Worm (Caenorhabditis elegans) whole organism, L1 larva: ENCODE measurements around the gene dars-2.

ENCODE experiments used
- C04F5.9 ChIP-seq: sonication (generic microtip); optimal IDR thresholded peaks from 2 replicates; lab custom pipeline; 2016; ENCODE audit warnings: missing genetic modification characterization, missing compliant biosample characterization
- C16A3.4 ChIP-seq: fragments of 150-350 bp; optimal IDR thresholded peaks from 2 replicates; lab custom pipeline; 2014; ENCODE audit warnings: missing biosample characterization, missing genetic modification characterization
- F16B12.6 ChIP-seq: fragments of 150-350 bp; optimal IDR thresholded peaks from 2 replicates; lab custom pipeline; 2014; ENCODE audit warnings: missing biosample characterization, missing genetic modification characterization
- aha-1 ChIP-seq: fragments of 150-350 bp; optimal IDR thresholded peaks from 2 replicates; lab custom pipeline; 2014; ENCODE audit warnings: missing biosample characterization, missing genetic modification characterization
- ama-1 ChIP-seq: fragments of 150-350 bp; optimal IDR thresholded peaks from 2 replicates; lab custom pipeline; 2014
- blmp-1 ChIP-seq: fragments of 150-350 bp; optimal IDR thresholded peaks from 2 replicates; lab custom pipeline; 2014; ENCODE audit warnings: missing biosample characterization, missing genetic modification characterization
- ceh-63 ChIP-seq: fragments of 200-800 bp; sonication (Bioruptor generic); optimal IDR thresholded peaks from 2 replicates; lab custom pipeline; 2018; ENCODE audit warnings: mild to moderate bottlenecking, missing genetic modification characterization, missing compliant biosample characterization
- ces-1 ChIP-seq: fragments of 150-350 bp; optimal IDR thresholded peaks from 2 replicates; lab custom pipeline; 2014; ENCODE audit warnings: missing biosample characterization, missing genetic modification reagents, missing genetic modification characterization
- dpl-1 ChIP-seq, 3 experiments: fragments of 150-350 bp in 2 of 3; sonication (generic microtip) in 1 of 3; optimal IDR thresholded peaks; 2 replicates each; lab custom pipeline; 2014 to 2017; ENCODE audit warnings: missing biosample characterization in 3 of 3, missing genetic modification characterization in 3 of 3, missing genetic modification reagents in 3 of 3
- efl-1 ChIP-seq, 4 experiments: fragments of 150-350 bp; optimal IDR thresholded peaks in 3 of 4; peaks in 1 of 4; 1 replicate in 1 of 4; 2 replicates in 3 of 4; lab custom pipeline; 2014; ENCODE audit warnings: missing biosample characterization in 2 of 4, missing genetic modification characterization in 2 of 4, missing genetic modification reagents in 2 of 4
- efl-3 ChIP-seq: fragments of 200-800 bp; sonication (Bioruptor generic); optimal IDR thresholded peaks from 2 replicates; lab custom pipeline; 2018; ENCODE audit warnings: mild to moderate bottlenecking, missing genetic modification characterization, missing compliant biosample characterization
- egl-27 ChIP-seq, 2 experiments: fragments of 150-350 bp in 1 of 2; sonication (generic microtip); optimal IDR thresholded peaks; 3 replicates each; lab custom pipeline; 2017 to 2018; ENCODE audit warnings: missing biosample characterization in 2 of 2, missing genetic modification characterization in 2 of 2, missing genetic modification reagents in 2 of 2
- elt-3 ChIP-seq, 6 experiments: fragments of 150-350 bp in 1 of 6; sonication (generic microtip); optimal IDR thresholded peaks; 2 replicates each; lab custom pipeline; 2017 to 2018; ENCODE audit warnings: missing biosample characterization in 6 of 6, missing genetic modification characterization in 6 of 6, inconsistent platforms in 1 of 6
- fkh-10 ChIP-seq: sonication (generic microtip); optimal IDR thresholded peaks from 2 replicates; lab custom pipeline; 2017; ENCODE audit warnings: missing biosample characterization, missing genetic modification reagents, missing genetic modification characterization
- hlh-17 ChIP-seq: fragments of 200-800 bp; sonication (Bioruptor generic); optimal IDR thresholded peaks from 2 replicates; lab custom pipeline; 2018; ENCODE audit warnings: missing genetic modification characterization, mild to moderate bottlenecking, missing compliant biosample characterization, moderate library complexity, borderline replicate concordance
- irx-1 ChIP-seq: sonication (generic microtip); optimal IDR thresholded peaks from 2 replicates; lab custom pipeline; 2016; ENCODE audit warnings: missing genetic modification characterization, missing compliant biosample characterization
- jun-1 ChIP-seq: fragments of 150-350 bp; optimal IDR thresholded peaks from 2 replicates; lab custom pipeline; 2014; ENCODE audit warnings: missing biosample characterization, missing genetic modification reagents, missing genetic modification characterization
- lin-13 ChIP-seq: fragments of 150-350 bp; optimal IDR thresholded peaks from 2 replicates; lab custom pipeline; 2014; ENCODE audit warnings: missing biosample characterization, missing genetic modification reagents, missing genetic modification characterization
- lin-14 ChIP-seq: fragments of 200-800 bp; sonication (Bioruptor generic); optimal IDR thresholded peaks from 2 replicates; lab custom pipeline; 2018; ENCODE audit warnings: mild to moderate bottlenecking, missing genetic modification characterization, moderate library complexity, missing compliant biosample characterization
- lin-35 ChIP-seq, 2 experiments: fragments of 150-350 bp; optimal IDR thresholded peaks; 2 replicates each; lab custom pipeline; 2014; ENCODE audit warnings: missing biosample characterization in 2 of 2, missing genetic modification characterization in 2 of 2, missing genetic modification reagents in 2 of 2
- lin-39 ChIP-seq: fragments of 150-350 bp; optimal IDR thresholded peaks from 2 replicates; lab custom pipeline; 2014; ENCODE audit warnings: missing biosample characterization, missing genetic modification reagents, missing genetic modification characterization
- lir-3 ChIP-seq: sonication (generic microtip); optimal IDR thresholded peaks from 2 replicates; lab custom pipeline; 2016; ENCODE audit warnings: mild to moderate bottlenecking, missing genetic modification characterization, moderate library complexity, missing compliant biosample characterization; ENCODE audit not compliant: poor library complexity
- mab-9 ChIP-seq: fragments of 200-800 bp; sonication (Bioruptor generic); IDR thresholded peaks from 2 replicates; pipeline ENCODE4 v1.3.6; 2022; ENCODE audit warnings: missing genetic modification reagents, missing genetic modification characterization, missing compliant biosample characterization
- mdl-1 ChIP-seq, 2 experiments: fragments of 150-350 bp; optimal IDR thresholded peaks; 2 replicates each; lab custom pipeline; 2014 to 2017; ENCODE audit warnings: missing biosample characterization in 2 of 2, missing genetic modification characterization in 2 of 2, inconsistent platforms in 1 of 2
- nhr-20 ChIP-seq: sonication (generic microtip); optimal IDR thresholded peaks from 2 replicates; lab custom pipeline; 2016; ENCODE audit warnings: mild to moderate bottlenecking, missing genetic modification characterization, missing compliant biosample characterization
- pag-3 ChIP-seq: sonication (generic microtip); optimal IDR thresholded peaks from 2 replicates; lab custom pipeline; 2017; ENCODE audit warnings: missing genetic modification characterization, mild to moderate bottlenecking, missing compliant biosample characterization, antibody characterized with exemption, borderline replicate concordance; ENCODE audit not compliant: insufficient read depth
- pax-3 ChIP-seq: fragments of 200-800 bp; sonication (Bioruptor generic); optimal IDR thresholded peaks from 2 replicates; lab custom pipeline; 2018; ENCODE audit warnings: mild to moderate bottlenecking, missing genetic modification characterization, moderate library complexity, missing compliant biosample characterization
- pqm-1 ChIP-seq: sonication (generic microtip); optimal IDR thresholded peaks from 3 replicates; lab custom pipeline; 2017; ENCODE audit warnings: missing biosample characterization, missing genetic modification characterization
- skn-1 ChIP-seq: fragments of 150-350 bp; optimal IDR thresholded peaks from 2 replicates; lab custom pipeline; 2014; ENCODE audit warnings: missing biosample characterization, missing genetic modification characterization
- snpc-4 ChIP-seq: fragments of 150-350 bp; optimal IDR thresholded peaks from 2 replicates; lab custom pipeline; 2014; ENCODE audit warnings: missing biosample characterization, missing genetic modification characterization
- sox-4 ChIP-seq: sonication (generic microtip); optimal IDR thresholded peaks from 2 replicates; lab custom pipeline; 2016; ENCODE audit warnings: missing genetic modification characterization, missing compliant biosample characterization
- sup-37 ChIP-seq: fragments of 200-800 bp; sonication (Bioruptor generic); optimal IDR thresholded peaks from 2 replicates; lab custom pipeline; 2018; ENCODE audit warnings: mild to moderate bottlenecking, missing genetic modification characterization, missing compliant biosample characterization
- swsn-7 ChIP-seq: sonication (generic microtip); optimal IDR thresholded peaks from 2 replicates; lab custom pipeline; 2016; ENCODE audit warnings: missing genetic modification characterization, missing compliant biosample characterization
- unc-130 ChIP-seq: fragments of 150-350 bp; optimal IDR thresholded peaks from 2 replicates; lab custom pipeline; 2017; ENCODE audit warnings: missing biosample characterization, missing genetic modification characterization, inconsistent platforms
- unc-30 ChIP-seq: sonication (generic microtip); optimal IDR thresholded peaks from 2 replicates; lab custom pipeline; 2017; ENCODE audit warnings: missing biosample characterization, missing genetic modification characterization
- unc-62 ChIP-seq: fragments of 150-350 bp; optimal IDR thresholded peaks from 2 replicates; lab custom pipeline; 2014; ENCODE audit warnings: missing biosample characterization, missing genetic modification reagents, missing genetic modification characterization
- unc-86 ChIP-seq: sonication (generic microtip); optimal IDR thresholded peaks from 2 replicates; lab custom pipeline; 2016; ENCODE audit warnings: missing genetic modification characterization, missing compliant biosample characterization
- unc-98 ChIP-seq: fragments of 200-800 bp; sonication (Bioruptor generic); IDR thresholded peaks from 2 replicates; pipeline ENCODE4 v1.3.6; 2022; ENCODE audit warnings: missing genetic modification characterization, missing compliant biosample characterization
- vab-15 ChIP-seq: sonication (generic microtip); optimal IDR thresholded peaks from 2 replicates; lab custom pipeline; 2017; ENCODE audit warnings: missing genotype, mild to moderate bottlenecking, missing genetic modification characterization, missing compliant biosample characterization
- xbp-1 ChIP-seq: sonication (generic microtip); optimal IDR thresholded peaks from 2 replicates; lab custom pipeline; 2016; ENCODE audit warnings: missing genetic modification characterization, missing compliant biosample characterization
- ztf-11 ChIP-seq, 2 experiments: sonication (generic microtip); optimal IDR thresholded peaks; 2 replicates each; lab custom pipeline; 2016 to 2017; ENCODE audit warnings: missing genetic modification characterization in 2 of 2, missing biosample characterization in 1 of 2, missing compliant biosample characterization in 1 of 2

dars-2 gene

ce11 chrV:12047735-12048134 lies 810 bp upstream of the dars-2 start:
- TF ChIP-seq unc-130: no peak
- TF ChIP-seq pqm-1 (tag; lab: Kevin White, UChicago): no peak
- TF ChIP-seq unc-98 (GFP tag; lab: Robert Waterston, UW): no peak
- no peak for TF ChIP-seq irx-1 (tag; lab: Kevin White, UChicago)
- TF ChIP-seq snpc-4 (tag; lab: Kevin White, UChicago): peak; percentile 56
- TF ChIP-seq lin-13: no peak

- TF ChIP-seq unc-62: no peak
- no peak for TF ChIP-seq unc-98 (GFP tag; lab: Robert Waterston, UW)
- no peak for TF ChIP-seq C16A3.4 (tag; lab: Kevin White, UChicago)
- no peak for TF ChIP-seq C04F5.9 (tag; lab: Kevin White, UChicago)
- no peak for TF ChIP-seq swsn-7
- no peak for TF ChIP-seq aha-1 (tag; lab: Kevin White, UChicago)
- TF ChIP-seq lin-39 (tag; lab: Kevin White, UChicago): no peak
These were observed 5.1 kb downstream of the dars-2 start, which contains the start of gene F10C2.7 for ce11 chrV:12053598-12053997. Gene F10C2.7, plus strand, starts transcription at chrV:12053898.

DNA sequence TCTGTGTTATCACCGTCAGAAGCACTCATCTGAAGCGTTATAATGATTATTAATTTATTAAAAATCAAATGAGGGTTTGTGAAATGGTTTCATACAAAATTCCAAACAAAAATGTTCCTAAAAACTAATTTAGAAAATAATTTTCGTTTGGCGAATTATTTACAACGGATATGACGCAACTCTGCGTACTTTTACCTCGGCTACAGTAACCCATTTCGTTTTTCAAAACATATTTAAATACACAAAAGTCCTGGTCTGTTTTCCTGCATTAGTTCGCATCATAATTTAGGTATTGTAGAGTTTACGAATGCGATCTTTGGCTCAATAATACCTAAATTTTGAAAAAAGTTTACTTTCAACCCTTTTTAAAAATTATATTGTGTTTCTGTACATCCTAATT lies 11.2 kb downstream of the dars-2 start, which contains the start of gene R07B7.2:
Gene R07B7.2, minus strand, starts transcription at position 35 of the 400 bp plus-strand sequence.
- TF ChIP-seq efl-3 (GFP tag; lab: Kevin White, UChicago) (no peak), sup-37 (GFP tag; lab: Kevin White, UChicago) (no peak), unc-86 (tag; lab: Kevin White, UChicago) (no peak), unc-98 (GFP tag; lab: Robert Waterston, UW) (no peak), pag-3 (tag; lab: Kevin White, UChicago) (no peak), egl-27 (tag; optimal IDR thresholded peaks at IDR 0.05; lab: Kevin White, UChicago) (no peak), unc-30 (tag; lab: Kevin White, UChicago) (no peak), ces-1 (GFP tag; lab: Kevin White, UChicago) (no peak)

- TF ChIP-seq ama-1 (peak; percentile 51), blmp-1 (tag; lab: Kevin White, UChicago) (no peak), efl-1 (optimal IDR thresholded peaks at IDR 0.05; lab: Kevin White, UChicago) (no peak), efl-1 (GFP tag; optimal IDR thresholded peaks at IDR 0.05 in 1 of 2; lab: Kevin White, UChicago) (peak in 1 of 2 experiments; percentile 64), dpl-1 (GFP tag; optimal IDR thresholded peaks at IDR 0.05; lab: Kevin White, UChicago) (no peak), ztf-11 (tag; optimal IDR thresholded peaks at IDR 0.05; lab: Kevin White, UChicago) (no peak), mab-9 (no peak), fkh-10 (GFP tag; lab: Kevin White, UChicago) (no peak), mdl-1 (tag; optimal IDR thresholded peaks at IDR 0.05; lab: Kevin White, UChicago) (no peak), ces-1 (GFP tag; lab: Kevin White, UChicago) (no peak), vab-15 (tag; lab: Kevin White, UChicago) (no peak), sox-4 (tag; lab: Kevin White, UChicago) (no peak), xbp-1 (tag; lab: Kevin White, UChicago) (no peak), elt-3 (tag; optimal IDR thresholded peaks at IDR 0.05; lab: Kevin White, UChicago) (no peak), lir-3 (tag; lab: Kevin White, UChicago) (no peak), hlh-17 (GFP tag; lab: Kevin White, UChicago) (no peak), C16A3.4 (tag; lab: Kevin White, UChicago) (no peak), jun-1 (tag; lab: Kevin White, UChicago) (no peak), C04F5.9 (tag; lab: Kevin White, UChicago) (no peak), nhr-20 (tag; lab: Kevin White, UChicago) (no peak), ceh-63 (GFP tag; lab: Kevin White, UChicago) (no peak), lin-35 (GFP tag; optimal IDR thresholded peaks at IDR 0.05; lab: Kevin White, UChicago) (no peak), pax-3 (tag; lab: Kevin White, UChicago) (peak; percentile 22), lin-39 (tag; lab: Kevin White, UChicago) (no peak), lin-14 (GFP tag; lab: Kevin White, UChicago) (no peak), skn-1 (no peak), F16B12.6 (tag; lab: Kevin White, UChicago) (no peak)
These were observed 14.5 kb downstream of the dars-2 start, which contains the start of gene clh-6 for ce11 chrV:12063036-12063435. Gene clh-6, minus strand, starts transcription at chrV:12063368.
